Worm (Caenorhabditis elegans) whole organism, L4/young adult: ENCODE measurements around the gene mes-4.

Experiments used
- W03F9.2 ChIP-seq: fragments of 150-350 bp; optimal IDR thresholded peaks from 2 replicates; lab custom pipeline; 2014; ENCODE audit warnings: missing biosample characterization, missing genetic modification characterization
- dao-5 ChIP-seq: sonication (generic microtip); optimal IDR thresholded peaks from 2 replicates; lab custom pipeline; 2016; ENCODE audit warnings: missing genotype, missing genetic modification characterization, moderate library complexity, missing compliant biosample characterization
- him-1 ChIP-seq: sonication (generic microtip); optimal IDR thresholded peaks from 2 replicates; lab custom pipeline; 2016; ENCODE audit warnings: missing genotype, missing genetic modification reagents, missing genetic modification characterization, missing compliant biosample characterization

Gene mes-4

ce11 chrV:13391378-13392258, 45.7 kb downstream of the mes-4 start, which contains the start of gene somi-1:
TSS of gene somi-1 (minus strand) at chrV:13391395.
- TF ChIP-seq dao-5 = no peak
- peak; percentile 8 for TF ChIP-seq him-1 (tag; lab: Kevin White, UChicago)
- TF ChIP-seq W03F9.2 = no peak

ce11 chrV:13390936-13391335, 46.4 kb downstream of the mes-4 start:
- TF ChIP-seq him-1 (tag; lab: Kevin White, UChicago) = no peak
- no peak for TF ChIP-seq dao-5
- no peak for TF ChIP-seq W03F9.2

ce11 chrV:13389454-13389853, 47.9 kb downstream of the mes-4 start:
- TF ChIP-seq him-1 (tag; lab: Kevin White, UChicago) = no peak

- TF ChIP-seq dao-5 (no peak), him-1 (tag; lab: Kevin White, UChicago) (no peak), W03F9.2 (no peak)
Observed at ce11 chrV:13388961-13389360, 48.4 kb downstream of the mes-4 start.

ce11 chrV:13387472-13387871, 49.9 kb downstream of the mes-4 start:
- TF ChIP-seq dao-5 = no peak
- no peak for TF ChIP-seq him-1 (tag; lab: Kevin White, UChicago)
- TF ChIP-seq W03F9.2 = no peak

- TF ChIP-seq him-1 (tag; lab: Kevin White, UChicago) (no peak), W03F9.2 (no peak), dao-5 (no peak)
Observed at ce11 chrV:13385798-13386197, 51.5 kb downstream of the mes-4 start, which contains the start of gene gcy-34. TSS of gene gcy-34 (minus strand) at chrV:13385898.
